Fruit fly (Drosophila melanogaster) whole organism, embryonic: Measurements from ENCODE around the gene Smox.
A peak's percentile ranks its signal among the peaks of the same experiment; 100 is the strongest.

ENCODE experiments used
- Adf1 ChIP-seq: fragments of 200-800 bp; sonication (Bioruptor generic); IDR thresholded peaks from 2 replicates; pipeline ENCODE4 v1.3.6; 2022; ENCODE audit warnings: missing biosample characterization, missing genetic modification characterization
- Awh ChIP-seq: fragments of 200-800 bp; sonication (Bioruptor generic); IDR thresholded peaks from 2 replicates; pipeline ENCODE4, ENCODE4 v1.3.6; 2022; ENCODE audit warnings: missing biosample characterization, missing genetic modification characterization
- Bdp1 ChIP-seq: fragments of 200-800 bp; sonication (Bioruptor generic); optimal IDR thresholded peaks from 3 replicates; lab custom pipeline; 2016; ENCODE audit warnings: missing biosample characterization, missing genetic modification characterization
- CG1024 ChIP-seq: fragments of 200-800 bp; sonication (Bioruptor generic); IDR thresholded peaks from 2 replicates; pipeline ENCODE4 v1.3.6; 2022; ENCODE audit warnings: missing biosample characterization, missing genetic modification characterization
- CG10654 ChIP-seq: fragments of 200-800 bp; sonication (Bioruptor generic); optimal IDR thresholded peaks from 2 replicates; lab custom pipeline; 2016; ENCODE audit warnings: missing biosample characterization, missing genetic modification characterization
- CG11085 ChIP-seq: fragments of 200-800 bp; sonication (Bioruptor generic); IDR thresholded peaks from 2 replicates; pipeline ENCODE4 v1.3.6; 2022; ENCODE audit warnings: missing biosample characterization, missing genetic modification characterization
- CG12155 ChIP-seq: fragments of 200-800 bp; sonication (Bioruptor generic); optimal IDR thresholded peaks from 3 replicates; lab custom pipeline; 2016; ENCODE audit warnings: missing biosample characterization, missing genetic modification characterization
- CG13123 ChIP-seq: fragments of 200-800 bp; sonication (Bioruptor generic); optimal IDR thresholded peaks from 2 replicates; lab custom pipeline; 2016; ENCODE audit warnings: missing biosample characterization, missing genetic modification characterization
- CG14667 ChIP-seq: fragments of 200-800 bp; sonication (Bioruptor generic); IDR thresholded peaks from 2 replicates; pipeline ENCODE4 v1.3.6; 2022; ENCODE audit warnings: missing biosample characterization, missing genetic modification characterization
- CG14860 ChIP-seq: fragments of 200-800 bp; sonication (Bioruptor generic); IDR thresholded peaks from 3 replicates; pipeline ENCODE4 v1.3.6; 2022; ENCODE audit warnings: missing biosample characterization, missing genetic modification characterization; ENCODE audit not compliant: partially characterized antibody
- CG15479 ChIP-seq: fragments of 200-800 bp; sonication (Bioruptor generic); optimal IDR thresholded peaks from 3 replicates; lab custom pipeline; 2019; ENCODE audit warnings: missing biosample characterization, mild to moderate bottlenecking, missing genetic modification characterization, moderate library complexity
- CG18262 ChIP-seq: fragments of 200-800 bp; optimal IDR thresholded peaks from 3 replicates; lab custom pipeline; 2019; ENCODE audit warnings: missing biosample characterization, mild to moderate bottlenecking, missing genetic modification characterization, moderate library complexity
- CG31441 ChIP-seq: fragments of 200-800 bp; sonication (Bioruptor generic); IDR thresholded peaks from 2 replicates; pipeline ENCODE4 v1.3.6; 2022; ENCODE audit warnings: missing biosample characterization, missing genetic modification characterization
- CG32532 ChIP-seq: fragments of 200-800 bp; sonication (Bioruptor generic); IDR thresholded peaks from 2 replicates; pipeline ENCODE4 v1.3.6; 2022; ENCODE audit warnings: missing biosample characterization, missing genetic modification characterization
- CG3407 ChIP-seq: fragments of 200-800 bp; sonication (Bioruptor generic); optimal IDR thresholded peaks from 2 replicates; lab custom pipeline; 2018; ENCODE audit warnings: missing biosample characterization, mild to moderate bottlenecking, missing genetic modification characterization
- CG34376 ChIP-seq: fragments of 200-800 bp; sonication (Bioruptor generic); optimal IDR thresholded peaks from 2 replicates; lab custom pipeline; 2018; ENCODE audit warnings: missing biosample characterization, mild to moderate bottlenecking, missing genetic modification characterization
- CG3847 ChIP-seq: fragments of 200-800 bp; sonication (Bioruptor generic); IDR thresholded peaks from 2 replicates; pipeline ENCODE4 v1.3.6; 2022; ENCODE audit warnings: missing biosample characterization, missing genetic modification characterization
- CG6765 ChIP-seq: fragments of 200-800 bp; sonication (Bioruptor generic); optimal IDR thresholded peaks from 3 replicates; lab custom pipeline; 2017; ENCODE audit warnings: missing biosample characterization, mild to moderate bottlenecking, missing genetic modification characterization
- CG7556 ChIP-seq: fragments of 200-800 bp; sonication (Bioruptor generic); optimal IDR thresholded peaks from 2 replicates; lab custom pipeline; 2017; ENCODE audit warnings: missing biosample characterization, mild to moderate bottlenecking, missing genetic modification characterization
- CG7963 ChIP-seq: fragments of 200-800 bp; sonication (Bioruptor generic); IDR thresholded peaks from 3 replicates; pipeline ENCODE4 v1.3.6; 2022; ENCODE audit warnings: missing biosample characterization, missing genetic modification characterization; ENCODE audit not compliant: partially characterized antibody
- Dek ChIP-seq: fragments of 200-800 bp; sonication (Bioruptor generic); optimal IDR thresholded peaks from 3 replicates; lab custom pipeline; 2019; ENCODE audit warnings: missing biosample characterization, mild to moderate bottlenecking, missing genetic modification characterization, moderate library complexity
- Doc2 ChIP-seq: fragments of 200-800 bp; sonication (Bioruptor generic); IDR thresholded peaks from 2 replicates; pipeline ENCODE4 v1.3.6; 2022; ENCODE audit warnings: missing biosample characterization, missing genetic modification characterization
- H15 ChIP-seq: fragments of 200-800 bp; sonication (Bioruptor generic); IDR thresholded peaks from 3 replicates; pipeline ENCODE4 v1.3.6; 2022; ENCODE audit warnings: missing biosample characterization, missing genetic modification characterization
- HmgZ ChIP-seq: fragments of 200-800 bp; sonication (Bioruptor generic); optimal IDR thresholded peaks from 2 replicates; lab custom pipeline; 2018; ENCODE audit warnings: missing biosample characterization, mild to moderate bottlenecking, missing genetic modification characterization
- Hmr ChIP-seq: fragments of 200-800 bp; sonication (Bioruptor generic); optimal IDR thresholded peaks from 3 replicates; lab custom pipeline; 2017; ENCODE audit warnings: mild to moderate bottlenecking, missing biosample characterization, missing genetic modification reagents, missing genetic modification characterization
- Hr78 ChIP-seq, 2 experiments: fragments of 200-800 bp in 1 of 2; fragments of >200 bp in 1 of 2; sonication (Bioruptor generic) in 1 of 2; optimal IDR thresholded peaks; 2 replicates each; lab custom pipeline; 2017 to 2019; ENCODE audit warnings: missing biosample characterization in 2 of 2, missing genetic modification characterization in 2 of 2, mild to moderate bottlenecking in 1 of 2, moderate library complexity in 1 of 2
- Neu2 ChIP-seq: fragments of 200-800 bp; sonication (Bioruptor generic); optimal IDR thresholded peaks from 3 replicates; lab custom pipeline; 2016; ENCODE audit warnings: missing biosample characterization, missing genetic modification characterization, borderline replicate concordance
- Opbp ChIP-seq: fragments of 200-800 bp; sonication (Bioruptor generic); IDR thresholded peaks from 3 replicates; pipeline ENCODE4 v1.3.6; 2022; ENCODE audit warnings: missing biosample characterization, missing genetic modification characterization; ENCODE audit not compliant: partially characterized antibody
- Sry-δ ChIP-seq: fragments of 200-800 bp; sonication (Bioruptor generic); optimal IDR thresholded peaks from 2 replicates; lab custom pipeline; 2016; ENCODE audit warnings: missing biosample characterization, missing genetic modification characterization
- Usf ChIP-seq: fragments of 200-800 bp; sonication (Bioruptor generic); optimal IDR thresholded peaks from 2 replicates; lab custom pipeline; 2017; ENCODE audit warnings: missing genotype, missing biosample characterization, missing genetic modification characterization
- cato ChIP-seq: fragments of 200-800 bp; sonication (Bioruptor generic); optimal IDR thresholded peaks from 2 replicates; lab custom pipeline; 2016; ENCODE audit warnings: missing biosample characterization, missing genetic modification characterization, borderline replicate concordance
- crc ChIP-seq: fragments of 200-800 bp; sonication (Bioruptor generic); optimal IDR thresholded peaks from 2 replicates; lab custom pipeline; 2016; ENCODE audit warnings: missing biosample characterization, missing genetic modification characterization
- cwo ChIP-seq: fragments of 200-800 bp; sonication (Bioruptor generic); optimal IDR thresholded peaks from 3 replicates; lab custom pipeline; 2017; ENCODE audit warnings: missing biosample characterization, missing genetic modification characterization, mild to moderate bottlenecking, moderate library complexity, missing genetic modification reagents
- dmrt99B ChIP-seq: fragments of 200-800 bp; sonication (Bioruptor generic); optimal IDR thresholded peaks from 2 replicates; lab custom pipeline; 2018; ENCODE audit warnings: missing biosample characterization, mild to moderate bottlenecking, missing genetic modification characterization, moderate library complexity
- en ChIP-seq: fragments of 200-800 bp; sonication (Bioruptor generic); optimal IDR thresholded peaks from 2 replicates; lab custom pipeline; 2016; ENCODE audit warnings: missing biosample characterization, missing genetic modification characterization
- eve ChIP-seq, 2 experiments: fragments of >200 bp; optimal IDR thresholded peaks; 2 replicates each; lab custom pipeline; 2017; ENCODE audit warnings: missing biosample characterization in 2 of 2, missing genetic modification characterization in 2 of 2
- ewg ChIP-seq: fragments of 200-800 bp; sonication (Bioruptor generic); optimal IDR thresholded peaks from 3 replicates; lab custom pipeline; 2017; ENCODE audit warnings: mild to moderate bottlenecking, missing biosample characterization, missing genetic modification reagents, missing genetic modification characterization
- insv ChIP-seq, 2 experiments: fragments of 200-800 bp; sonication (Bioruptor generic); optimal IDR thresholded peaks; 3 replicates each; lab custom pipeline; 2016 to 2018; ENCODE audit warnings: missing biosample characterization in 2 of 2, missing genetic modification characterization in 2 of 2
- lbe ChIP-seq: fragments of 200-800 bp; sonication (Bioruptor generic); optimal IDR thresholded peaks from 2 replicates; lab custom pipeline; 2016; ENCODE audit warnings: missing biosample characterization, mild to moderate bottlenecking, missing genetic modification characterization
- mam ChIP-seq: fragments of 200-800 bp; sonication (Bioruptor generic); optimal IDR thresholded peaks from 3 replicates; lab custom pipeline; 2016; ENCODE audit warnings: missing biosample characterization, missing genetic modification characterization
- mirr ChIP-seq: fragments of 200-800 bp; sonication (Bioruptor generic); optimal IDR thresholded peaks from 3 replicates; lab custom pipeline; 2018; ENCODE audit warnings: missing biosample characterization, mild to moderate bottlenecking, missing genetic modification characterization
- org-1 ChIP-seq: fragments of 200-800 bp; sonication (Bioruptor generic); optimal IDR thresholded peaks from 2 replicates; lab custom pipeline; 2017; ENCODE audit warnings: missing biosample characterization, missing genetic modification characterization
- pnt ChIP-seq: fragments of 200-800 bp; sonication (Bioruptor generic); optimal IDR thresholded peaks from 3 replicates; lab custom pipeline; 2016; ENCODE audit warnings: missing biosample characterization, missing genetic modification characterization
- sob ChIP-seq: fragments of 200-800 bp; sonication (Bioruptor generic); IDR thresholded peaks from 2 replicates; pipeline ENCODE4 v1.3.6; 2022; ENCODE audit warnings: missing biosample characterization, missing genetic modification characterization
- tio ChIP-seq: fragments of 200-800 bp; sonication (Bioruptor generic); optimal IDR thresholded peaks from 2 replicates; lab custom pipeline; 2017; ENCODE audit warnings: missing biosample characterization, missing genetic modification characterization, inconsistent platforms
- tup ChIP-seq: fragments of 200-800 bp; sonication (Bioruptor generic); optimal IDR thresholded peaks from 2 replicates; lab custom pipeline; 2016; ENCODE audit warnings: missing biosample characterization, mild to moderate bottlenecking, missing genetic modification characterization, moderate library complexity
- unpg ChIP-seq: fragments of 200-800 bp; sonication (Bioruptor generic); optimal IDR thresholded peaks from 3 replicates; lab custom pipeline; 2018; ENCODE audit warnings: missing biosample characterization, mild to moderate bottlenecking, missing genetic modification characterization, moderate library complexity
- wek ChIP-seq: fragments of 200-800 bp; sonication (Bioruptor generic); optimal IDR thresholded peaks from 3 replicates; lab custom pipeline; 2018; ENCODE audit warnings: missing biosample characterization, mild to moderate bottlenecking, missing genetic modification characterization, moderate library complexity

Smox gene

dm6 chrX:8114476-8115342 is 27.4 kb downstream of the Smox start (continued):
- TF ChIP-seq sob (GFP tag; lab: Robert Waterston, UW), result peak; percentile 62
- no peak for TF ChIP-seq CG15479 (GFP tag; lab: Kevin White, UChicago)
- TF ChIP-seq CG3407 (GFP tag; lab: Kevin White, UChicago), result no peak
- peak; percentile 62 for TF ChIP-seq CG31441 (GFP tag; lab: Robert Waterston, UW)
- no peak for TF ChIP-seq en (GFP tag; lab: Kevin White, UChicago)
- peak; percentile 55 for TF ChIP-seq CG18262 (tag; lab: Kevin White, UChicago)
- no peak for TF ChIP-seq cato (GFP tag; lab: Kevin White, UChicago)
- TF ChIP-seq lbe, result no peak
- TF ChIP-seq org-1 (GFP tag; lab: Kevin White, UChicago), result peak; percentile 58
- no peak for TF ChIP-seq CG7963 (GFP tag; lab: Robert Waterston, UW)
- TF ChIP-seq wek (GFP tag; lab: Kevin White, UChicago), result no peak
- no peak for TF ChIP-seq Neu2 (GFP tag; lab: Kevin White, UChicago)
- TF ChIP-seq pnt (GFP tag; lab: Kevin White, UChicago), result no peak
- TF ChIP-seq CG1024 (GFP tag; lab: Robert Waterston, UW), result no peak
- no peak for TF ChIP-seq tup (GFP tag; lab: Kevin White, UChicago)
- TF ChIP-seq mirr, result peak; percentile 29
- TF ChIP-seq mam (GFP tag; lab: Kevin White, UChicago), result no peak
- TF ChIP-seq Doc2 (GFP tag; lab: Robert Waterston, UW), result no peak
- no peak for TF ChIP-seq CG14667 (GFP tag; lab: Robert Waterston, UW)
- peak in 1 of 2 experiments; percentile 61 for TF ChIP-seq Hr78 (GFP tag; optimal IDR thresholded peaks at IDR 0.05; lab: Kevin White, UChicago)
- peak; percentile 42 for TF ChIP-seq CG10654 (GFP tag; lab: Kevin White, UChicago)
- TF ChIP-seq CG11085, result no peak
- TF ChIP-seq tio (GFP tag; lab: Kevin White, UChicago), result no peak
- peak; percentile 41 for TF ChIP-seq CG12155 (GFP tag; lab: Kevin White, UChicago)
- no peak for TF ChIP-seq Awh (GFP tag; lab: Robert Waterston, UW)
- peak; percentile 67 for TF ChIP-seq CG34376 (GFP tag; lab: Kevin White, UChicago)
- TF ChIP-seq CG3847 (GFP tag; lab: Robert Waterston, UW), result peak; percentile 41
- no peak for TF ChIP-seq crc (GFP tag; lab: Kevin White, UChicago)
- no peak for TF ChIP-seq eve (GFP tag; optimal IDR thresholded peaks at IDR 0.05; lab: Kevin White, UChicago)
- TF ChIP-seq CG13123, result no peak
- TF ChIP-seq HmgZ (tag; lab: Kevin White, UChicago), result peak; percentile 64
- TF ChIP-seq Opbp, result no peak
- peak; percentile 70 for TF ChIP-seq cwo
- TF ChIP-seq dmrt99B (tag; lab: Kevin White, UChicago), result peak; percentile 74
- peak; percentile 64 to 94 for TF ChIP-seq insv (GFP tag; optimal IDR thresholded peaks at IDR 0.05; lab: Kevin White, UChicago)
- TF ChIP-seq H15 (GFP tag; lab: Robert Waterston, UW), result no peak
- TF ChIP-seq CG7556 (GFP tag; lab: Kevin White, UChicago), result peak; percentile 74
- TF ChIP-seq Usf (GFP tag; lab: Kevin White, UChicago), result no peak
- peak; percentile 75 for TF ChIP-seq Hmr
- peak; percentile 61 for TF ChIP-seq Dek (tag; lab: Kevin White, UChicago)
- no peak for TF ChIP-seq CG14860 (GFP tag; lab: Robert Waterston, UW)
- peak; percentile 3 for TF ChIP-seq Sry-δ
- peak; percentile 77 for TF ChIP-seq CG6765
- no peak for TF ChIP-seq ewg
- TF ChIP-seq CG32532, result peak; percentile 70; the same call in 1 of the 2 replicates
- no peak for TF ChIP-seq Adf1
- peak; percentile 28 for TF ChIP-seq Bdp1 (GFP tag; lab: Kevin White, UChicago)
- TF ChIP-seq unpg (GFP tag; lab: Kevin White, UChicago), result peak; percentile 75
